Worm (Caenorhabditis elegans): ENCODE measurements around the gene C33C12.11.

DNA sequence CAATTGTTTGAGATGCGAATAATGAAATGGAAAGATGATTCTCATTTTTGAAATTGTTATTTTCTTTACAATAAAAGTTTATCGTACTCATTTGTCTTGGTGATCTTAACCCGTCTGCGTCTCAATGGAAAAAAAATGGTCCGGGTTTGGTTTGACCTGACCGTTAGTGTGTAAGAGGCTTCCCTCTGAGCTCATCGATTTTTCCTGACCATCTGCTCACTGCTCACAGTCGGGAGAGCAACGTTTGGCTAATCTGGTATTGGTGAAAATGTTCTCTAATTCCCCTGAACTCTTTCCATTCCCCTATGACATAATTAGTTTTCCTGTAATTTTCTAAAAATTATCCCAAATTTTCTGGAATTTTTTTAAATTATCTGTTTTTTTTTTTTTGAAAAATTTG lies 24.7 kb downstream of the C33C12.11 start:
- TF ChIP-seq F52B5.7 (tag; optimal IDR thresholded peaks at IDR 0.05) (no peak), F39B2.1 (GFP tag; IDR thresholded peaks at IDR 0.05) (no peak), snpc-4 (GFP tag; optimal IDR thresholded peaks at IDR 0.05) (no peak), snpc-4 (tag; optimal IDR thresholded peaks at IDR 0.05) (no peak), dpl-1 (GFP tag; optimal IDR thresholded peaks at IDR 0.05) (no peak), ccch-3 (GFP tag; optimal IDR thresholded peaks at IDR 0.05) (no peak)
